Fruit fly (Drosophila melanogaster) whole organism, embryonic: ENCODE measurements around the gene JMJD5.

Experiments used
- BEAF-32 ChIP-seq: fragments of 200-800 bp; sonication (Bioruptor generic); optimal IDR thresholded peaks from 3 replicates; lab custom pipeline; 2017; ENCODE audit warnings: missing biosample characterization, missing genetic modification characterization, mild to moderate bottlenecking, moderate library complexity, missing genetic modification reagents
- BtbVII ChIP-seq: fragments of 200-800 bp; sonication (Bioruptor generic); optimal IDR thresholded peaks from 3 replicates; lab custom pipeline; 2017; ENCODE audit warnings: missing biosample characterization, mild to moderate bottlenecking, missing genetic modification characterization
- CG1024 ChIP-seq: fragments of 200-800 bp; sonication (Bioruptor generic); IDR thresholded peaks from 2 replicates; pipeline ENCODE4 v1.3.6; 2022; ENCODE audit warnings: missing biosample characterization, missing genetic modification characterization
- CG10959 ChIP-seq: fragments of 200-800 bp; sonication (Bioruptor generic); IDR thresholded peaks from 2 replicates; pipeline ENCODE4 v1.3.6; 2022; ENCODE audit warnings: missing biosample characterization, missing genetic modification characterization
- CG11723 ChIP-seq: fragments of 200-800 bp; sonication (Bioruptor generic); optimal IDR thresholded peaks from 2 replicates; lab custom pipeline; 2017; ENCODE audit warnings: missing biosample characterization, mild to moderate bottlenecking, missing genetic modification characterization
- CG12391 ChIP-seq: fragments of 200-800 bp; sonication (Bioruptor generic); optimal IDR thresholded peaks from 3 replicates; lab custom pipeline; 2018; ENCODE audit warnings: missing biosample characterization, mild to moderate bottlenecking, missing genetic modification characterization, moderate library complexity
- CG14667 ChIP-seq: fragments of 200-800 bp; sonication (Bioruptor generic); IDR thresholded peaks from 2 replicates; pipeline ENCODE4 v1.3.6; 2022; ENCODE audit warnings: missing biosample characterization, missing genetic modification characterization
- CG14710 ChIP-seq: fragments of 200-800 bp; sonication (Bioruptor generic); optimal IDR thresholded peaks from 3 replicates; lab custom pipeline; 2019; ENCODE audit warnings: missing biosample characterization, mild to moderate bottlenecking, missing genetic modification characterization, moderate library complexity
- CG15269 ChIP-seq: fragments of 200-800 bp; sonication (Bioruptor generic); optimal IDR thresholded peaks from 2 replicates; lab custom pipeline; 2018; ENCODE audit warnings: missing biosample characterization, mild to moderate bottlenecking, missing genetic modification characterization, moderate library complexity
- CG17829 ChIP-seq: fragments of 200-800 bp; optimal IDR thresholded peaks from 2 replicates; lab custom pipeline; 2019; ENCODE audit warnings: missing biosample characterization, mild to moderate bottlenecking, missing genetic modification characterization, moderate library complexity
- CG2116 ChIP-seq: fragments of 200-800 bp; sonication (Bioruptor generic); optimal IDR thresholded peaks from 3 replicates; lab custom pipeline; 2018; ENCODE audit warnings: missing biosample characterization, mild to moderate bottlenecking, missing genetic modification characterization
- CG3995 ChIP-seq: fragments of 200-800 bp; sonication (Bioruptor generic); optimal IDR thresholded peaks from 3 replicates; lab custom pipeline; 2016; ENCODE audit warnings: missing biosample characterization, missing genetic modification characterization
- CG4282 ChIP-seq: fragments of 200-800 bp; sonication (Bioruptor generic); optimal IDR thresholded peaks from 2 replicates; lab custom pipeline; 2016; ENCODE audit warnings: missing biosample characterization, missing genetic modification characterization
- CG6765 ChIP-seq: fragments of 200-800 bp; sonication (Bioruptor generic); optimal IDR thresholded peaks from 3 replicates; lab custom pipeline; 2017; ENCODE audit warnings: missing biosample characterization, mild to moderate bottlenecking, missing genetic modification characterization
- CG8281 ChIP-seq: fragments of 200-800 bp; sonication (Bioruptor generic); optimal IDR thresholded peaks from 2 replicates; lab custom pipeline; 2018; ENCODE audit warnings: missing biosample characterization, mild to moderate bottlenecking, missing genetic modification characterization, moderate library complexity
- CG9876 ChIP-seq: fragments of 200-800 bp; sonication (Bioruptor generic); optimal IDR thresholded peaks from 2 replicates; lab custom pipeline; 2016; ENCODE audit warnings: missing biosample characterization, missing genetic modification characterization
- CG9932 ChIP-seq: fragments of 200-800 bp; sonication (Bioruptor generic); IDR thresholded peaks from 2 replicates; pipeline ENCODE4 v1.3.6; 2022; ENCODE audit warnings: missing biosample characterization, missing genetic modification characterization
- D ChIP-seq, 2 experiments: fragments of 200-800 bp in 1 of 2; fragments of >200 bp in 1 of 2; sonication (Bioruptor generic) in 1 of 2; optimal IDR thresholded peaks; 2 replicates in 1 of 2; 3 replicates in 1 of 2; lab custom pipeline; 2017; ENCODE audit warnings: mild to moderate bottlenecking in 1 of 2, missing biosample characterization in 1 of 2, missing genetic modification characterization in 1 of 2, missing genetic modification reagents in 1 of 2
- E2f2 ChIP-seq: fragments of 200-800 bp; sonication (Bioruptor generic); IDR thresholded peaks from 2 replicates; pipeline ENCODE4 v1.3.6; 2022; ENCODE audit warnings: missing biosample characterization, missing genetic modification characterization
- GATAe ChIP-seq: fragments of 200-800 bp; sonication (Bioruptor generic); conservative IDR thresholded peaks from 2 replicates; pipeline ENCODE4 v1.3.6; 2022; ENCODE audit warnings: missing biosample characterization, missing genetic modification characterization
- Hand ChIP-seq: fragments of 200-800 bp; sonication (Bioruptor generic); optimal IDR thresholded peaks from 2 replicates; lab custom pipeline; 2017; ENCODE audit warnings: mild to moderate bottlenecking, missing biosample characterization, missing genetic modification reagents, missing genetic modification characterization
- Hsf ChIP-seq: fragments of 200-800 bp; sonication (Bioruptor generic); optimal IDR thresholded peaks from 3 replicates; lab custom pipeline; 2016; ENCODE audit warnings: missing biosample characterization, missing genetic modification characterization
- Nf-YA ChIP-seq: fragments of 200-800 bp; sonication (Bioruptor generic); IDR thresholded peaks from 2 replicates; pipeline ENCODE4 v1.3.6; 2022; ENCODE audit warnings: missing biosample characterization, missing genetic modification characterization
- Oli ChIP-seq: fragments of 200-800 bp; sonication (Bioruptor generic); optimal IDR thresholded peaks from 2 replicates; lab custom pipeline; 2018; ENCODE audit warnings: missing biosample characterization, mild to moderate bottlenecking, missing genetic modification characterization, moderate library complexity
- Opbp ChIP-seq: fragments of 200-800 bp; sonication (Bioruptor generic); IDR thresholded peaks from 3 replicates; pipeline ENCODE4 v1.3.6; 2022; ENCODE audit warnings: missing biosample characterization, missing genetic modification characterization; ENCODE audit not compliant: partially characterized antibody
- Rfx ChIP-seq: fragments of 200-800 bp; sonication (Bioruptor generic); IDR thresholded peaks from 2 replicates; pipeline ENCODE4 v1.3.6; 2022; ENCODE audit warnings: missing biosample characterization, missing genetic modification characterization
- Six4 ChIP-seq: fragments of 200-800 bp; sonication (Bioruptor generic); optimal IDR thresholded peaks from 2 replicates; lab custom pipeline; 2016; ENCODE audit warnings: missing biosample characterization, missing genetic modification characterization
- Sox102F ChIP-seq: fragments of 200-800 bp; sonication (Bioruptor generic); optimal IDR thresholded peaks from 2 replicates; lab custom pipeline; 2018; ENCODE audit warnings: missing biosample characterization, mild to moderate bottlenecking, missing genetic modification characterization, moderate library complexity
- TFAM ChIP-seq: fragments of 200-800 bp; sonication (Bioruptor generic); optimal IDR thresholded peaks from 2 replicates; lab custom pipeline; 2017; ENCODE audit warnings: missing biosample characterization, missing genetic modification characterization, inconsistent platforms
- ab ChIP-seq: fragments of 200-800 bp; sonication (Bioruptor generic); optimal IDR thresholded peaks from 2 replicates; lab custom pipeline; 2016; ENCODE audit warnings: missing biosample characterization, missing genetic modification characterization
- ara ChIP-seq: fragments of 200-800 bp; sonication (Bioruptor generic); IDR thresholded peaks from 2 replicates; pipeline ENCODE4 v1.3.6; 2022; ENCODE audit warnings: missing biosample characterization, missing genetic modification characterization
- bcd ChIP-seq: fragments of 200-800 bp; sonication (Bioruptor generic); optimal IDR thresholded peaks from 2 replicates; lab custom pipeline; 2017; ENCODE audit warnings: missing biosample characterization, mild to moderate bottlenecking, missing genetic modification characterization
- btn ChIP-seq: fragments of 200-800 bp; sonication (Bioruptor generic); optimal IDR thresholded peaks from 2 replicates; lab custom pipeline; 2016; ENCODE audit warnings: missing biosample characterization, missing genetic modification characterization
- chif ChIP-seq, 2 experiments: fragments of 200-800 bp; sonication (Bioruptor generic); optimal IDR thresholded peaks; 3 replicates each; lab custom pipeline; 2016; ENCODE audit warnings: missing biosample characterization in 2 of 2, missing genetic modification characterization in 2 of 2
- dati ChIP-seq: fragments of 200-800 bp; sonication (Bioruptor generic); IDR thresholded peaks from 2 replicates; pipeline ENCODE4 v1.3.6; 2022; ENCODE audit warnings: missing biosample characterization, missing genetic modification characterization
- fd3F ChIP-seq: fragments of 200-800 bp; sonication (Bioruptor generic); optimal IDR thresholded peaks from 2 replicates; lab custom pipeline; 2018; ENCODE audit warnings: missing biosample characterization, mild to moderate bottlenecking, missing genetic modification characterization, moderate library complexity
- gsb ChIP-seq: fragments of 200-800 bp; sonication (Bioruptor generic); IDR thresholded peaks from 2 replicates; pipeline ENCODE4 v1.3.6; 2022; ENCODE audit warnings: missing biosample characterization, missing genetic modification characterization
- jigr1 ChIP-seq: fragments of 200-800 bp; sonication (Bioruptor generic); IDR thresholded peaks from 3 replicates; pipeline ENCODE4 v1.3.6; 2022; ENCODE audit warnings: missing biosample characterization, missing genetic modification characterization
- klu ChIP-seq: fragments of 200-800 bp; sonication (Bioruptor generic); IDR thresholded peaks from 2 replicates; pipeline ENCODE4 v1.3.6; 2022; ENCODE audit warnings: missing biosample characterization, missing genetic modification characterization
- nau ChIP-seq: fragments of 200-800 bp; sonication (Bioruptor generic); optimal IDR thresholded peaks from 3 replicates; lab custom pipeline; 2017; ENCODE audit warnings: missing biosample characterization, mild to moderate bottlenecking, missing genetic modification characterization, missing genetic modification reagents
- oc ChIP-seq: fragments of 200-800 bp; sonication (Bioruptor generic); optimal IDR thresholded peaks from 2 replicates; lab custom pipeline; 2018; ENCODE audit warnings: missing biosample characterization, mild to moderate bottlenecking, missing genetic modification characterization, moderate library complexity
- org-1 ChIP-seq: fragments of 200-800 bp; sonication (Bioruptor generic); optimal IDR thresholded peaks from 2 replicates; lab custom pipeline; 2017; ENCODE audit warnings: missing biosample characterization, missing genetic modification characterization
- sens-2 ChIP-seq: fragments of 200-800 bp; sonication (Bioruptor generic); IDR thresholded peaks from 2 replicates; pipeline ENCODE4 v1.3.6; 2022; ENCODE audit warnings: missing biosample characterization, missing genetic modification characterization
- sima ChIP-seq: fragments of 200-800 bp; sonication (Bioruptor generic); optimal IDR thresholded peaks from 2 replicates; lab custom pipeline; 2016; ENCODE audit warnings: missing biosample characterization, missing genetic modification characterization
- stwl ChIP-seq: fragments of 200-800 bp; sonication (Bioruptor generic); optimal IDR thresholded peaks from 3 replicates; lab custom pipeline; 2018; ENCODE audit warnings: missing biosample characterization, mild to moderate bottlenecking, missing genetic modification characterization, moderate library complexity
- tin ChIP-seq: fragments of 200-800 bp; sonication (Bioruptor generic); optimal IDR thresholded peaks from 3 replicates; lab custom pipeline; 2016; ENCODE audit warnings: missing biosample characterization, missing genetic modification characterization
- tna ChIP-seq: fragments of 200-800 bp; sonication (Bioruptor generic); IDR thresholded peaks from 2 replicates; pipeline ENCODE4 v1.3.6; 2022; ENCODE audit warnings: missing biosample characterization, missing genetic modification characterization; ENCODE audit not compliant: partially characterized antibody
- toy ChIP-seq: fragments of 200-800 bp; sonication (Bioruptor generic); IDR thresholded peaks from 2 replicates; pipeline ENCODE4 v1.3.6; 2022; ENCODE audit warnings: missing biosample characterization, missing genetic modification characterization
- zen ChIP-seq: fragments of 200-800 bp; sonication (Bioruptor generic); optimal IDR thresholded peaks from 3 replicates; lab custom pipeline; 2018; ENCODE audit warnings: missing biosample characterization, mild to moderate bottlenecking, missing genetic modification characterization, moderate library complexity

Gene JMJD5

DNA sequence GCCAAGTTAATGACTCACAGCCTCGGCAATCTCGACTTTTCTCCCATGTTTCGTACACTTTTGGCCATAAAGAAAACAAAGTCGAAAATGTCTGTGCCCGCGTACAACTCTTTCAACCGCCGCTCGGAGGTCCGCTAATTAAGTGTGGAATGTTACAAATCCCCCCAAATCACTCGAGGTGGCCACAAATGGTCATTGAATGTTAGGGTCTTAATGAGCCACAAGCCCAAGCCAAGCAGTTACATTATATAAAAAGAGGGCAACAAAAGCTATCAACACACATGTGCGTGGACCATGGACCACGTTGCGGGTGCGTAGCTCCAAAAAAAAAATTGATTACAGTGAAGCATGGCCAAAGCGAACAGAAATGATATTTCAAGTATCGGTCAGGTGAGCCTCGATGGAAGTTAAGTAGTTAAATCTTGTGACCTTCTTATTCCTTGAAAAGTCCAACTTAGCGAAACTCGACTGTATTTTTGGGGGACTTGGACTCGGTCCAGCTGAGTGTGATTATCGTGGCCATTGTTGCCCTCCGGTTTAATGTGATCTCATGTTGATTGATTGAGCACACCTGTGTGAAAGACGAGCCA, 21.8 kb downstream of the JMJD5 start (continued):
- peak; percentile 85 for TF ChIP-seq CG14667 (GFP tag; lab: Robert Waterston, UW)
- peak; percentile 64 for TF ChIP-seq nau (GFP tag; lab: Kevin White, UChicago)
- peak; percentile 89 for TF ChIP-seq gsb (GFP tag; lab: Robert Waterston, UW)
- TF ChIP-seq tna (GFP tag; lab: Robert Waterston, UW), result no peak
- peak; percentile 36 for TF ChIP-seq CG2116 (GFP tag; lab: Kevin White, UChicago)
- peak; percentile 85 for TF ChIP-seq chif (GFP tag; optimal IDR thresholded peaks at IDR 0.05; lab: Kevin White, UChicago)
- peak; percentile 71 for TF ChIP-seq CG8281 (tag; lab: Kevin White, UChicago)
- peak; percentile 27 for TF ChIP-seq zen (tag; lab: Kevin White, UChicago)
- peak; percentile 79 for TF ChIP-seq btn
- peak; percentile 89 for TF ChIP-seq tin (GFP tag; lab: Kevin White, UChicago)
- peak; percentile 69 for TF ChIP-seq CG9876 (GFP tag; lab: Kevin White, UChicago)
- peak; percentile 82 for TF ChIP-seq dati (GFP tag; lab: Robert Waterston, UW)
- TF ChIP-seq CG9932 (GFP tag; lab: Robert Waterston, UW), result peak; percentile 93
- peak; percentile 83 for TF ChIP-seq klu (GFP tag; lab: Robert Waterston, UW)
- peak; percentile 71 for TF ChIP-seq toy
- TF ChIP-seq Nf-YA (GFP tag; lab: Robert Waterston, UW), result peak; percentile 87
- peak; percentile 54 for TF ChIP-seq sima (GFP tag; lab: Kevin White, UChicago)
- peak; percentile 66; the same call in 1 of the 2 replicates for TF ChIP-seq GATAe (GFP tag; lab: Robert Waterston, UW)
- peak; percentile 88 for TF ChIP-seq Oli (tag; lab: Kevin White, UChicago)
- no peak for TF ChIP-seq D (optimal IDR thresholded peaks at IDR 0.05; lab: Kevin White, UChicago)
- TF ChIP-seq D (GFP tag; optimal IDR thresholded peaks at IDR 0.05; lab: Kevin White, UChicago), result peak; percentile 62
- TF ChIP-seq CG1024 (GFP tag; lab: Robert Waterston, UW), result peak; percentile 87
- TF ChIP-seq fd3F, result peak; percentile 80
- peak; percentile 94 for TF ChIP-seq sens-2 (GFP tag; lab: Robert Waterston, UW)
- TF ChIP-seq Hsf, result peak; percentile 78
- TF ChIP-seq ara (GFP tag; lab: Robert Waterston, UW), result peak; percentile 91
- peak; percentile 91 for TF ChIP-seq ab (GFP tag; lab: Kevin White, UChicago)
- peak; percentile 76 for TF ChIP-seq CG11723
- peak; percentile 94 for TF ChIP-seq oc (tag; lab: Kevin White, UChicago)
- peak; percentile 86 for TF ChIP-seq org-1 (GFP tag; lab: Kevin White, UChicago)
- peak; percentile 75 for TF ChIP-seq CG4282 (GFP tag; lab: Kevin White, UChicago)
- peak; percentile 73 for TF ChIP-seq E2f2 (GFP tag; lab: Robert Waterston, UW)
- peak; percentile 53 for TF ChIP-seq Hand
- TF ChIP-seq CG12391, result peak; percentile 84
- TF ChIP-seq Six4 (GFP tag; lab: Kevin White, UChicago), result peak; percentile 85
- peak; percentile 86 for TF ChIP-seq bcd (GFP tag; lab: Kevin White, UChicago)
- no peak for TF ChIP-seq stwl (tag; lab: Kevin White, UChicago)
- TF ChIP-seq jigr1, result peak; percentile 81
- TF ChIP-seq Opbp, result no peak
- peak; percentile 58 for TF ChIP-seq TFAM (GFP tag; lab: Kevin White, UChicago)
- TF ChIP-seq CG17829 (tag; lab: Kevin White, UChicago), result peak; percentile 80
- TF ChIP-seq CG3995, result peak; percentile 48
- peak; percentile 58 for TF ChIP-seq CG14710 (tag; lab: Kevin White, UChicago)
- TF ChIP-seq BEAF-32 (GFP tag; lab: Kevin White, UChicago), result no peak
- TF ChIP-seq CG10959 (GFP tag; lab: Robert Waterston, UW), result peak; percentile 57; the same call in 1 of the 2 replicates
- peak; percentile 81 for TF ChIP-seq BtbVII (GFP tag; lab: Kevin White, UChicago)
- TF ChIP-seq CG15269, result peak; percentile 93
- TF ChIP-seq Rfx, result peak; percentile 94
- peak; percentile 94 for TF ChIP-seq Sox102F (GFP tag; lab: Kevin White, UChicago)
- TF ChIP-seq CG6765 (GFP tag; lab: Kevin White, UChicago), result peak; percentile 74
